Worm (Caenorhabditis elegans): ENCODE data around the gene srh-279.

srh-279 gene

DNA sequence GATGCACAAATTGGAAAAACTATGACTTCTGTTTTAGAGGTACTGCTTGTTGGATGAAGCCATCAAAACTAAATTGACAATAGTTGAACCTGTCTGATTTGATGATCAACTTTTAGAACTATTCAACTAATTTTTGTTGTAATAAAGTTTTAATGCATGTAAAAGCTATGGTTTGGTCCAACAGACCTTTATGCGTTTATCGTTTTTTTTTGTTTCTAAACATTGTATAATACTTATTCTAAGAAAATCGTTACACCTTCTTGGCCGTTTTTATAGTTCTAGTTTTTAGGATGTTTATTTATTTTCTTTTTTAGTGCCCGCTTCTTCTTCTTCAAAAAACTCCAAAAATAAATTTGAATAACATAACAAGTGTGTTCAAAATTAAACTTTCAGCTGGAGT, 28.5 kb upstream of the srh-279 start, which contains the start of gene F10A3.12:
Gene F10A3.12, plus strand, starts transcription at position 301 of the 400 bp plus-strand sequence.
- TF ChIP-seq tab-1 (GFP tag; IDR thresholded peaks at IDR 0.05) (no peak), flt-1 (GFP tag; IDR thresholded peaks at IDR 0.05) (no peak), cog-1 (tag; optimal IDR thresholded peaks at IDR 0.05) (no peak), ref-1 (GFP tag; conservative IDR thresholded peaks at IDR 0.05) (no peak), klf-2 (GFP tag; conservative IDR thresholded peaks at IDR 0.05) (no peak), med-1 (GFP tag; optimal IDR thresholded peaks at IDR 0.05; ENCODE audit: insufficient read depth) (no peak), ztf-29 (GFP tag; IDR thresholded peaks at IDR 0.05) (no peak), T22C8.4 (GFP tag; IDR thresholded peaks at IDR 0.05) (no peak), ztf-23 (GFP tag; IDR thresholded peaks at IDR 0.05) (no peak)

DNA sequence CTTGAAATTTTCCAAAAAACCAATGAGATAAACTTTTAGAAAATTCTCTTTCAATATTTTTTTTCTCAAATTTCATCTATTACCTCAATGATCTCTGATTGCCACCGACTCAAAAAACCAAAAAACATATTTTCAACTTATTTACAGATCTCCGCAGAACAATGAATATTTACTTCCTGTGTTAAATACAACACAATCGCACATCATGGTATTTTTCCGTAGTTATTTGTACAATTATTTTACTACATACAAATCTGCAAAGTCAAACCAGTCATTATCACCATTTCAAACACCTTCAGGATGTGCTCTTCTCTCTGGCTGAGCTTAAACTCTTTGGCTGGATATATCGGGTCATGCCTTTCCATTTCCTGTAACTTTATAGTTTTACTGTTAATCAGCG, 26.3 kb upstream of the srh-279 start, which contains the start of gene str-108:
Gene str-108, plus strand, starts transcription at position 301 of the 400 bp plus-strand sequence.
- TF ChIP-seq cog-1 (tag; optimal IDR thresholded peaks at IDR 0.05) (no peak), T22C8.4 (GFP tag; IDR thresholded peaks at IDR 0.05) (no peak), tab-1 (GFP tag; IDR thresholded peaks at IDR 0.05) (no peak), klf-2 (GFP tag; conservative IDR thresholded peaks at IDR 0.05) (no peak), med-1 (GFP tag; optimal IDR thresholded peaks at IDR 0.05; ENCODE audit: insufficient read depth) (no peak), flt-1 (GFP tag; IDR thresholded peaks at IDR 0.05) (no peak), ztf-23 (GFP tag; IDR thresholded peaks at IDR 0.05) (no peak), ztf-29 (GFP tag; IDR thresholded peaks at IDR 0.05) (no peak), ref-1 (GFP tag; conservative IDR thresholded peaks at IDR 0.05) (no peak)

DNA sequence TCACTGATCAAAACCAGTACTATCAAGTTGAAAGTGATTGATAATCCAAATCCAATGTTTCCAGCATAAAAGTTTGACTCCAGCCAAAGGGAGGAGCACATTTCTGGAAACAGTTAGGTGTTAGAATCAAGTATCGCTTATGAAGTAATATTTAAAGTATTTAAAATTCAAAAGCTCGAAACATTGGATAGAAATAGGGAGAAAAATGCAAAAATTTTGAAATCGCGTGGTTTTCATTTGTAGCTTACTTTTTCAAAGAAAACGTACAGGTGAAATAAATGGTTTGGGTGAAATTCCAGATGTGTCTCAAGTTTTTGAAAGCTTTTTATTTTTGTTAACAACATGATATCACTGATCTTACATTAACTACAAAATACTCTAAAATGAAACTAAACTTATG, 23.2 kb upstream of the srh-279 start, which contains the start of gene str-111:
Gene str-111, minus strand, starts transcription at position 101 of the 400 bp plus-strand sequence.
- TF ChIP-seq T22C8.4 (GFP tag; IDR thresholded peaks at IDR 0.05): no peak
- no peak for TF ChIP-seq tab-1 (GFP tag; IDR thresholded peaks at IDR 0.05)
- TF ChIP-seq ztf-29 (GFP tag; IDR thresholded peaks at IDR 0.05): no peak
- no peak for TF ChIP-seq ref-1 (GFP tag; conservative IDR thresholded peaks at IDR 0.05)
- no peak for TF ChIP-seq ztf-23 (GFP tag; IDR thresholded peaks at IDR 0.05)
- no peak for TF ChIP-seq cog-1 (tag; optimal IDR thresholded peaks at IDR 0.05)
- no peak for TF ChIP-seq flt-1 (GFP tag; IDR thresholded peaks at IDR 0.05)
- TF ChIP-seq med-1 (GFP tag; optimal IDR thresholded peaks at IDR 0.05; ENCODE audit: insufficient read depth): no peak
- no peak for TF ChIP-seq klf-2 (GFP tag; conservative IDR thresholded peaks at IDR 0.05)

DNA sequence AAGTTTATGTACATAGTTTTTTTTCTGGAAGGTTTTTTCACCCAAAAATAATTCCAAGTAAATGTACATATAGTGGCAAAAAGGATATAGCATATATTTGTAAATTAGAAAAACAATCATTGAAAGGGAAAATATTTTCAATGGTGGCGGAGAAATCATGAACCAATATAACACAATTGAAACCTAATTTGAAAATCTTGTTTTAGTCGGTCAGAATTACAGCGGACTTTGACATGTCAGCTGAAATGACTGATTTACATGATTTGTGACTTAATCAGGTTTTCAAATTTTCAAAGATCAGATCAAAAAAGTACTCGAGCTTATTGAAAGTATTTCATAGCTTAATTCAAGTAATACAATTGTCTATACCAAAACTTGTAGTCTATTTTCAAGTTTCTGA, 20.5 kb upstream of the srh-279 start, which contains the start of gene K05D4.9:
Gene K05D4.9, minus strand, starts transcription at position 101 of the 400 bp plus-strand sequence.
- TF ChIP-seq cog-1 (tag; optimal IDR thresholded peaks at IDR 0.05) (no peak), tab-1 (GFP tag; IDR thresholded peaks at IDR 0.05) (no peak), ztf-29 (GFP tag; IDR thresholded peaks at IDR 0.05) (no peak), flt-1 (GFP tag; IDR thresholded peaks at IDR 0.05) (no peak), med-1 (GFP tag; optimal IDR thresholded peaks at IDR 0.05; ENCODE audit: insufficient read depth) (no peak)

DNA sequence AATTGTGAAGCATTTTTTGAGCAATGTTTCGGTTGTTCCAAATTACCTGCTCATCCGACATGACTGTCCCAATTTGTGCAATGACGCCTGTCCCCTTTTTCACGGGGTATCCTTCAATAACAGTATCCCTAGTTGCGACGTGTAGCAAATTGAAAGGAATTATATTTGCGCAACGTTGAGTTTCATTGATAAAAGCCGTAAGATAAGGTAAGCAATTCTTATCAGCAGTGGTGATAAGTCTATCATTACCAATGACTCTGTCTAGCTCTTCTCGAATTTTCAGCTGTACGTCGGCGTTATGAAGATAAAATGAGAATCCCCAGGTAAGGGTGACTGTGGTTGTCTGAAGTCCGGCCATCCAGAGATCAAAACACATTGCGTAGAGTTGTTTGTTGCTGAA, 18.1 kb upstream of the srh-279 start:
- TF ChIP-seq ref-1 (GFP tag; conservative IDR thresholded peaks at IDR 0.05) (no peak), tab-1 (GFP tag; IDR thresholded peaks at IDR 0.05) (no peak), ztf-29 (GFP tag; IDR thresholded peaks at IDR 0.05) (no peak), ztf-23 (GFP tag; IDR thresholded peaks at IDR 0.05) (no peak), klf-2 (GFP tag; conservative IDR thresholded peaks at IDR 0.05) (no peak), med-1 (GFP tag; optimal IDR thresholded peaks at IDR 0.05; ENCODE audit: insufficient read depth) (no peak), T22C8.4 (GFP tag; IDR thresholded peaks at IDR 0.05) (no peak), flt-1 (GFP tag; IDR thresholded peaks at IDR 0.05) (no peak), cog-1 (tag; optimal IDR thresholded peaks at IDR 0.05) (no peak)

DNA sequence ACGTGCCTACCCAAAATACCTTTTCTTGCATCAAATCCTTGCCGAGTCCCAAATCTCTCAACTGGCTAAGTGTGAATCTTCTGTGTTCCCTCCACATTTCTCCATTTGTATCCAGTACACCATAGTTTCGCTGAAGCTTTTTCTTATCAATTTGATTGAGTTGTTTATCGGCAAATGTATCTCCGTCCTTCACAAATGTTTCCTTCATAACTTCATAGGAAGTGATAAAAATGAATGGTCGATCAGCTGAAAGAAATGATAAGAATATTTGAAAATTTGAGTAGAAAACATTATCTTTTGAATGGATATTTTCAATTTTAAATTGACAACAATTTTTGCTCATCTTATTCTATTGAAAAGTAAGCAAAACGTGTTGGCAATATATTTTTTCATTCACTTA, 17.0 kb upstream of the srh-279 start:
- TF ChIP-seq med-1 (GFP tag; optimal IDR thresholded peaks at IDR 0.05; ENCODE audit: insufficient read depth) (no peak), T22C8.4 (GFP tag; IDR thresholded peaks at IDR 0.05) (no peak), ztf-23 (GFP tag; IDR thresholded peaks at IDR 0.05) (no peak), klf-2 (GFP tag; conservative IDR thresholded peaks at IDR 0.05) (no peak), flt-1 (GFP tag; IDR thresholded peaks at IDR 0.05) (no peak), ref-1 (GFP tag; conservative IDR thresholded peaks at IDR 0.05) (no peak), tab-1 (GFP tag; IDR thresholded peaks at IDR 0.05) (no peak), ztf-29 (GFP tag; IDR thresholded peaks at IDR 0.05) (no peak), cog-1 (tag; optimal IDR thresholded peaks at IDR 0.05) (no peak)

DNA sequence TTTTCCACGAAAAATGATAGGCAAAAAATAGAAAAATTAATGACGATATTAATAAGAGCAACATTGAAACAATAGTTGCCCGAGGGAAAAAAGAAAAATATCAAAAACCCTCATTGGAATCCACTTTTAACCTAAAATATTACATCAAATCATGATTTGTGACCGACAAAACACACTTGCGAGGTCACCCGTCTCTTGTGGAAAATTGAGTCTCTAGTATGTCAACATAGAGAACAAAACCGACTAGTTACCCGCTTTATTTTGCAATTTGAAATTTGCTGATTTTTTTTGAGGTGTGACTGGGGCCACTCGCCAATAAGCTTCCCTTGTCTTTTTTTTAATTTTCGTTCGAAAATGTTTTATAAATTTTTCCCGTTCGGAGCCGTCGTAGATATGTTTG, 16.5 kb upstream of the srh-279 start, which contains the start of gene cyp-33D1:
Gene cyp-33D1, minus strand, starts transcription at position 101 of the 400 bp plus-strand sequence.
- no peak for TF ChIP-seq tab-1 (GFP tag; IDR thresholded peaks at IDR 0.05)

DNA sequence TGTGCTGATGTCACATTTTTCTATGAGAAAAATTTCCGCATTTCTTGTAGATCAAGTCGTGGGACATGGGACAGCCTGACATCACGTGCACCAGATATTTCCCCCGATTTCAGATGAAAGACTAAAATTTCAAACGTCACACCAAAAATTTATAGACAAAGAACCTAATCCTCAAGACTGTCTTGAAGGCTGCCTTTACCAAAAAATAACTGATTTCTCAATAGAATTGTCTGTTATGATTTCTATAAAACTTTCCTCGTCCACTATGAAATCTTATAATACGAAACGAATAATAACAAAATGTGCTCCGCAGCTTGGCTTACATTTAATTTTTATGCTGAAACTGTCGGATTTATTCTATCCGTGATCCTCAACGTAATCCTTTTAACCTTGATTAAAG, 11.9 kb upstream of the srh-279 start, which contains the start of gene str-106:
Gene str-106, plus strand, starts transcription at position 301 of the 400 bp plus-strand sequence.
- TF ChIP-seq klf-2 (GFP tag; conservative IDR thresholded peaks at IDR 0.05) (no peak), flt-1 (GFP tag; IDR thresholded peaks at IDR 0.05) (no peak), med-1 (GFP tag; optimal IDR thresholded peaks at IDR 0.05; ENCODE audit: insufficient read depth) (no peak), tab-1 (GFP tag; IDR thresholded peaks at IDR 0.05) (no peak), ztf-23 (GFP tag; IDR thresholded peaks at IDR 0.05) (no peak), T22C8.4 (GFP tag; IDR thresholded peaks at IDR 0.05) (no peak), ztf-29 (GFP tag; IDR thresholded peaks at IDR 0.05) (no peak), ref-1 (GFP tag; conservative IDR thresholded peaks at IDR 0.05) (no peak), cog-1 (tag; optimal IDR thresholded peaks at IDR 0.05) (no peak)

DNA sequence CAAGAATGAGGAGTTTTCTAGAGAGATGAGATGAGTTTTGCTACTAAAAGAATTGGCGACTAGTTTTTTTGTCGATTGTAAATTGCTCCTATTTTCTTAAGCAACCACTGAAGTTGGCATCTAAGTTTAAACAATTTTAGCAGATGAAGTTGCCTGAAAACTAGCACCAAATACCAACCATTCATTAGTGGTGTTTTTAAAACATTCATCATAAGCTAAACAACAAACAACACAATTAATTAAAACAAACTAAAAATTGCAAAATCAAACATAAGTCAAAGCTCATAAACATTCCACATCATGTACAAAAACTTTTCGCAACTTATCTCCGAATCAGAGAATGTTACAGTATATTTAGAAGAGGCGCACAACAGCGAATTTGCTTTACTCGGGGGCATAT, 10.1 kb upstream of the srh-279 start, which contains the start of gene srz-13:
Gene srz-13, plus strand, starts transcription at position 301 of the 400 bp plus-strand sequence.
- TF ChIP-seq ref-1 (GFP tag; conservative IDR thresholded peaks at IDR 0.05) (no peak), klf-2 (GFP tag; conservative IDR thresholded peaks at IDR 0.05) (no peak), cog-1 (tag; optimal IDR thresholded peaks at IDR 0.05) (no peak), med-1 (GFP tag; optimal IDR thresholded peaks at IDR 0.05; ENCODE audit: insufficient read depth) (no peak), flt-1 (GFP tag; IDR thresholded peaks at IDR 0.05) (no peak), T22C8.4 (GFP tag; IDR thresholded peaks at IDR 0.05) (no peak)

DNA sequence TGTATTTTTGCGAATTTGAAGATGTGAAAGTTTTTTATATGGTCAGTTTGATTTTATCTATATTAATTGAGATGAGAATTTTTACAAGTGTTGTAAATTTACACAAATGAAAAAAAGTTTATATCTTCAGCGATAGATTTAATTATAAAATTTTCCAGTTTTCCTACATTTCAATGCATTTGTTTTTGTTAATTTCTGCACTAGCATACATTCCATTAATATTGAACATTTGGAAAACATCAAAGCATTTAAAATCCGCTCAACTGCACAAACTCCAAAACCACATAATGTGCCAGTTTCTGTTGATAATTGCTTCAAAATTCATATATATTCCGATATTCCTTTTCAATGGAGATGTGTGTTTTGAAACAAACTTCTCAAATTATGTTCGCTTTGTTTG, 9.3 kb upstream of the srh-279 start, which contains the start of gene srh-277:
Gene srh-277, plus strand, starts transcription at position 301 of the 400 bp plus-strand sequence.
- TF ChIP-seq klf-2 (GFP tag; conservative IDR thresholded peaks at IDR 0.05) (no peak), ztf-23 (GFP tag; IDR thresholded peaks at IDR 0.05) (no peak)

Measured in whole organism, midembryonic.